Fruit fly (Drosophila melanogaster) whole organism, embryonic: ENCODE data around the gene dmGlut.

ENCODE experiments used
- Ada2b ChIP-seq: fragments of 200-800 bp; sonication (Bioruptor generic); IDR thresholded peaks from 2 replicates; pipeline ENCODE4 v1.3.6; 2022; ENCODE audit warnings: missing biosample characterization, missing genetic modification characterization
- Bdp1 ChIP-seq: fragments of 200-800 bp; sonication (Bioruptor generic); optimal IDR thresholded peaks from 3 replicates; lab custom pipeline; 2016; ENCODE audit warnings: missing biosample characterization, missing genetic modification characterization
- Bgb ChIP-seq: fragments of 200-800 bp; sonication (Bioruptor generic); IDR thresholded peaks from 2 replicates; pipeline ENCODE4 v1.3.6; 2022; ENCODE audit warnings: missing biosample characterization, missing genetic modification characterization; ENCODE audit not compliant: partially characterized antibody
- Blimp-1 ChIP-seq: fragments of 200-800 bp; sonication (Bioruptor generic); optimal IDR thresholded peaks from 3 replicates; lab custom pipeline; 2018; ENCODE audit warnings: missing biosample characterization, missing genetic modification characterization, mild to moderate bottlenecking, moderate library complexity, missing genetic modification reagents
- CG10431 ChIP-seq: fragments of 200-800 bp; sonication (Bioruptor generic); optimal IDR thresholded peaks from 3 replicates; lab custom pipeline; 2018; ENCODE audit warnings: missing biosample characterization, mild to moderate bottlenecking, missing genetic modification characterization
- CG1233 ChIP-seq: fragments of 200-800 bp; sonication (Bioruptor generic); optimal IDR thresholded peaks from 4 replicates; lab custom pipeline; 2018; ENCODE audit warnings: missing biosample characterization, mild to moderate bottlenecking, missing genetic modification characterization
- CG12942 ChIP-seq: fragments of 200-800 bp; sonication (Bioruptor generic); optimal IDR thresholded peaks from 3 replicates; lab custom pipeline; 2016; ENCODE audit warnings: missing biosample characterization, missing genetic modification characterization
- CG13123 ChIP-seq: fragments of 200-800 bp; sonication (Bioruptor generic); optimal IDR thresholded peaks from 2 replicates; lab custom pipeline; 2016; ENCODE audit warnings: missing biosample characterization, missing genetic modification characterization
- CG15514 ChIP-seq: fragments of 200-800 bp; sonication (Bioruptor generic); optimal IDR thresholded peaks from 3 replicates; lab custom pipeline; 2017; ENCODE audit warnings: missing biosample characterization, missing genetic modification characterization, mild to moderate bottlenecking, moderate library complexity, missing genetic modification reagents
- CG1603 ChIP-seq: fragments of 200-800 bp; sonication (Bioruptor generic); optimal IDR thresholded peaks from 2 replicates; lab custom pipeline; 2019; ENCODE audit warnings: missing biosample characterization, mild to moderate bottlenecking, missing genetic modification characterization, moderate library complexity
- CG16815 ChIP-seq: fragments of 200-800 bp; sonication (Bioruptor generic); optimal IDR thresholded peaks from 3 replicates; lab custom pipeline; 2017; ENCODE audit warnings: missing biosample characterization, mild to moderate bottlenecking, missing genetic modification characterization
- CG16863 ChIP-seq: fragments of 200-800 bp; sonication (Bioruptor generic); optimal IDR thresholded peaks from 3 replicates; lab custom pipeline; 2016; ENCODE audit warnings: missing biosample characterization, missing genetic modification characterization
- CG3281 ChIP-seq: fragments of 200-800 bp; sonication (Bioruptor generic); optimal IDR thresholded peaks from 3 replicates; lab custom pipeline; 2017; ENCODE audit warnings: missing biosample characterization, mild to moderate bottlenecking, missing genetic modification characterization
- CG33213 ChIP-seq: fragments of 200-800 bp; sonication (Bioruptor generic); optimal IDR thresholded peaks from 3 replicates; lab custom pipeline; 2016; ENCODE audit warnings: missing biosample characterization, missing genetic modification characterization
- CG6254 ChIP-seq: fragments of 200-800 bp; sonication (Bioruptor generic); optimal IDR thresholded peaks from 3 replicates; lab custom pipeline; 2017; ENCODE audit warnings: mild to moderate bottlenecking, missing biosample characterization, missing genetic modification reagents, missing genetic modification characterization
- CG6272 ChIP-seq: fragments of 200-800 bp; sonication (Bioruptor generic); IDR thresholded peaks from 2 replicates; pipeline ENCODE4 v1.3.6; 2022; ENCODE audit warnings: missing biosample characterization, missing genetic modification characterization
- CG6683 ChIP-seq: fragments of 200-800 bp; sonication (Bioruptor generic); optimal IDR thresholded peaks from 2 replicates; lab custom pipeline; 2017; ENCODE audit warnings: missing biosample characterization, mild to moderate bottlenecking, missing genetic modification characterization, missing genetic modification reagents
- CG6791 ChIP-seq: fragments of 200-800 bp; sonication (Bioruptor generic); IDR thresholded peaks from 3 replicates; pipeline ENCODE4 v1.3.6; 2022; ENCODE audit warnings: missing biosample characterization, missing genetic modification characterization; ENCODE audit not compliant: partially characterized antibody
- CG8281 ChIP-seq: fragments of 200-800 bp; sonication (Bioruptor generic); optimal IDR thresholded peaks from 2 replicates; lab custom pipeline; 2018; ENCODE audit warnings: missing biosample characterization, mild to moderate bottlenecking, missing genetic modification characterization, moderate library complexity
- CG9876 ChIP-seq: fragments of 200-800 bp; sonication (Bioruptor generic); optimal IDR thresholded peaks from 2 replicates; lab custom pipeline; 2016; ENCODE audit warnings: missing biosample characterization, missing genetic modification characterization
- Dp ChIP-seq: fragments of 200-800 bp; sonication (Bioruptor generic); optimal IDR thresholded peaks from 2 replicates; lab custom pipeline; 2018; ENCODE audit warnings: missing biosample characterization, mild to moderate bottlenecking, missing genetic modification characterization, moderate library complexity
- Hand ChIP-seq: fragments of 200-800 bp; sonication (Bioruptor generic); optimal IDR thresholded peaks from 2 replicates; lab custom pipeline; 2017; ENCODE audit warnings: mild to moderate bottlenecking, missing biosample characterization, missing genetic modification reagents, missing genetic modification characterization
- Hmx ChIP-seq: fragments of 200-800 bp; sonication (Bioruptor generic); optimal IDR thresholded peaks from 2 replicates; lab custom pipeline; 2016; ENCODE audit warnings: missing biosample characterization, missing genetic modification characterization
- Lhr ChIP-seq: fragments of 200-800 bp; sonication (Bioruptor generic); optimal IDR thresholded peaks from 3 replicates; lab custom pipeline; 2017; ENCODE audit warnings: mild to moderate bottlenecking, missing biosample characterization, missing genetic modification reagents, missing genetic modification characterization
- Med ChIP-seq: fragments of 200-800 bp; sonication (Bioruptor generic); peaks from one replicate; lab custom pipeline; 2016; ENCODE audit warnings: missing biosample characterization, missing genetic modification characterization, mild to moderate bottlenecking, inconsistent platforms, moderate library complexity
- Mes4 ChIP-seq: fragments of 200-800 bp; sonication (Bioruptor generic); optimal IDR thresholded peaks from 2 replicates; lab custom pipeline; 2016; ENCODE audit warnings: missing biosample characterization, missing genetic modification characterization
- NFAT ChIP-seq: fragments of 200-800 bp; sonication (Bioruptor generic); IDR thresholded peaks from 2 replicates; pipeline ENCODE4 v1.3.6; 2022; ENCODE audit warnings: missing biosample characterization, missing genetic modification characterization
- Oli ChIP-seq: fragments of 200-800 bp; sonication (Bioruptor generic); optimal IDR thresholded peaks from 2 replicates; lab custom pipeline; 2018; ENCODE audit warnings: missing biosample characterization, mild to moderate bottlenecking, missing genetic modification characterization, moderate library complexity
- Sry-β ChIP-seq: fragments of 200-800 bp; sonication (Bioruptor generic); optimal IDR thresholded peaks from 2 replicates; lab custom pipeline; 2018; ENCODE audit warnings: missing biosample characterization, mild to moderate bottlenecking, missing genetic modification characterization, moderate library complexity
- aop ChIP-seq: fragments of 200-800 bp; sonication (Bioruptor generic); IDR thresholded peaks from 2 replicates; pipeline ENCODE4 v1.3.6; 2022; ENCODE audit warnings: missing biosample characterization, missing genetic modification characterization
- ase ChIP-seq: fragments of 200-800 bp; sonication (Bioruptor generic); IDR thresholded peaks from 3 replicates; pipeline ENCODE4 v1.3.6; 2022; ENCODE audit warnings: missing biosample characterization, missing genetic modification characterization
- chm ChIP-seq: fragments of 200-800 bp; sonication (Bioruptor generic); IDR thresholded peaks from 2 replicates; pipeline ENCODE4 v1.3.6; 2022; ENCODE audit warnings: missing biosample characterization, missing genetic modification characterization
- ci ChIP-seq: fragments of 200-800 bp; sonication (Bioruptor generic); IDR thresholded peaks from 3 replicates; pipeline ENCODE4 v1.3.6; 2022; ENCODE audit warnings: missing biosample characterization, missing genetic modification characterization
- gcm ChIP-seq: fragments of 200-800 bp; sonication (Bioruptor generic); optimal IDR thresholded peaks from 2 replicates; lab custom pipeline; 2019; ENCODE audit warnings: missing biosample characterization, mild to moderate bottlenecking, missing genetic modification characterization, moderate library complexity
- kni ChIP-seq: fragments of 200-800 bp; sonication (Bioruptor generic); optimal IDR thresholded peaks from 3 replicates; lab custom pipeline; 2017; ENCODE audit warnings: mild to moderate bottlenecking, missing biosample characterization, missing genetic modification reagents, missing genetic modification characterization
- knrl ChIP-seq: fragments of 200-800 bp; sonication (Bioruptor generic); IDR thresholded peaks from 3 replicates; pipeline ENCODE4 v1.3.6; 2022; ENCODE audit warnings: missing biosample characterization, missing genetic modification characterization; ENCODE audit not compliant: partially characterized antibody
- lola ChIP-seq, 3 experiments: fragments of >200 bp in 2 of 3; fragments of 200-800 bp in 1 of 3; sonication (Bioruptor generic) in 1 of 3; optimal IDR thresholded peaks; 2 replicates each; lab custom pipeline; 2017 to 2019; ENCODE audit warnings: missing biosample characterization in 3 of 3, missing genetic modification characterization in 3 of 3, mild to moderate bottlenecking in 1 of 3, moderate library complexity in 1 of 3
- nau ChIP-seq: fragments of 200-800 bp; sonication (Bioruptor generic); optimal IDR thresholded peaks from 3 replicates; lab custom pipeline; 2017; ENCODE audit warnings: missing biosample characterization, mild to moderate bottlenecking, missing genetic modification characterization, missing genetic modification reagents
- oc ChIP-seq: fragments of 200-800 bp; sonication (Bioruptor generic); optimal IDR thresholded peaks from 2 replicates; lab custom pipeline; 2018; ENCODE audit warnings: missing biosample characterization, mild to moderate bottlenecking, missing genetic modification characterization, moderate library complexity
- odd ChIP-seq: fragments of 200-800 bp; sonication (Bioruptor generic); optimal IDR thresholded peaks from 2 replicates; lab custom pipeline; 2017; ENCODE audit warnings: missing biosample characterization, mild to moderate bottlenecking, missing genetic modification characterization
- psq ChIP-seq: fragments of 200-800 bp; sonication (Bioruptor generic); optimal IDR thresholded peaks from 2 replicates; lab custom pipeline; 2017; ENCODE audit warnings: missing biosample characterization, missing genetic modification characterization
- sens-2 ChIP-seq: fragments of 200-800 bp; sonication (Bioruptor generic); IDR thresholded peaks from 2 replicates; pipeline ENCODE4 v1.3.6; 2022; ENCODE audit warnings: missing biosample characterization, missing genetic modification characterization
- shn ChIP-seq: fragments of 200-800 bp; sonication (Bioruptor generic); optimal IDR thresholded peaks from 3 replicates; lab custom pipeline; 2016; ENCODE audit warnings: missing biosample characterization, missing genetic modification characterization
- stc ChIP-seq: fragments of 200-800 bp; sonication (Bioruptor generic); IDR thresholded peaks from 2 replicates; pipeline ENCODE4 v1.3.6; 2022; ENCODE audit warnings: missing biosample characterization, missing genetic modification characterization
- sug ChIP-seq: fragments of 200-800 bp; optimal IDR thresholded peaks from 2 replicates; lab custom pipeline; 2019; ENCODE audit warnings: missing biosample characterization, mild to moderate bottlenecking, missing genetic modification characterization, moderate library complexity
- twi ChIP-seq: fragments of 200-800 bp; optimal IDR thresholded peaks from 2 replicates; lab custom pipeline; 2019; ENCODE audit warnings: missing biosample characterization, mild to moderate bottlenecking, missing genetic modification characterization, moderate library complexity
- unc-4 ChIP-seq: fragments of 200-800 bp; sonication (Bioruptor generic); IDR thresholded peaks from 2 replicates; pipeline ENCODE4 v1.3.6; 2022; ENCODE audit warnings: missing biosample characterization, missing genetic modification characterization; ENCODE audit not compliant: partially characterized antibody
- vnd ChIP-seq: fragments of 200-800 bp; sonication (Bioruptor generic); IDR thresholded peaks from 3 replicates; pipeline ENCODE4 v1.3.6; 2022; ENCODE audit warnings: missing biosample characterization, missing genetic modification characterization; ENCODE audit not compliant: partially characterized antibody

The dmGlut gene

dm6 chr2L:12004211-12004979, 22.8 kb upstream of the dmGlut start (continued):
- peak; percentile 69 for TF ChIP-seq CG6683 (GFP tag; lab: Kevin White, UChicago)
- peak; percentile 39 for TF ChIP-seq Dp (GFP tag; lab: Kevin White, UChicago)
- TF ChIP-seq Blimp-1, result peak; percentile 47
- peak; percentile 9 for TF ChIP-seq psq (GFP tag; lab: Kevin White, UChicago)
- peak; percentile 68 for TF ChIP-seq CG3281 (GFP tag; lab: Kevin White, UChicago)
- TF ChIP-seq CG6254 (GFP tag; lab: Kevin White, UChicago), result peak; percentile 58
- no peak for TF ChIP-seq aop (GFP tag; lab: Robert Waterston, UW)
- TF ChIP-seq sug (tag; lab: Kevin White, UChicago), result peak; percentile 85
- peak; percentile 93 for TF ChIP-seq Med (GFP tag; lab: Kevin White, UChicago)
- TF ChIP-seq Oli, result no peak
- no peak for TF ChIP-seq Lhr (GFP tag; lab: Kevin White, UChicago)
- TF ChIP-seq knrl (GFP tag; lab: Robert Waterston, UW), result no peak
- peak; percentile 89 for TF ChIP-seq odd
- no peak for TF ChIP-seq vnd (GFP tag; lab: Robert Waterston, UW)
- TF ChIP-seq Hmx, result no peak
- TF ChIP-seq sens-2 (GFP tag; lab: Robert Waterston, UW), result no peak
- peak; percentile 63 for TF ChIP-seq Mes4 (GFP tag; lab: Kevin White, UChicago)
- TF ChIP-seq NFAT (GFP tag; lab: Robert Waterston, UW), result no peak
- TF ChIP-seq CG33213 (GFP tag; lab: Kevin White, UChicago), result peak; percentile 49
- no peak for TF ChIP-seq unc-4 (GFP tag; lab: Robert Waterston, UW)
- TF ChIP-seq CG6791 (GFP tag; lab: Robert Waterston, UW), result no peak
- TF ChIP-seq CG16863 (GFP tag; lab: Kevin White, UChicago), result peak; percentile 63
- peak; percentile 47 for TF ChIP-seq Bdp1 (GFP tag; lab: Kevin White, UChicago)
- TF ChIP-seq kni (GFP tag; lab: Kevin White, UChicago), result peak; percentile 88
- TF ChIP-seq CG1233 (GFP tag; lab: Kevin White, UChicago), result peak; percentile 75
- TF ChIP-seq twi (tag; lab: Kevin White, UChicago), result peak; percentile 26
- TF ChIP-seq CG9876 (GFP tag; lab: Kevin White, UChicago), result peak; percentile 21
- TF ChIP-seq CG16815 (GFP tag; lab: Kevin White, UChicago), result no peak
- no peak for TF ChIP-seq Bgb (GFP tag; lab: Robert Waterston, UW)
- peak in 1 of 3 experiments; percentile 73 for TF ChIP-seq lola (GFP tag; optimal IDR thresholded peaks at IDR 0.05; lab: Kevin White, UChicago)
- TF ChIP-seq Hand (GFP tag; lab: Kevin White, UChicago), result no peak
- TF ChIP-seq ci, result no peak
- TF ChIP-seq stc (GFP tag; lab: Robert Waterston, UW), result no peak
- TF ChIP-seq oc (tag; lab: Kevin White, UChicago), result no peak
- no peak for TF ChIP-seq Ada2b (GFP tag; lab: Robert Waterston, UW)
- peak; percentile 6 for TF ChIP-seq CG12942 (GFP tag; lab: Kevin White, UChicago)
- TF ChIP-seq nau (GFP tag; lab: Kevin White, UChicago), result peak; percentile 83
- TF ChIP-seq shn (GFP tag; lab: Kevin White, UChicago), result no peak
- peak; percentile 68 for TF ChIP-seq gcm (GFP tag; lab: Kevin White, UChicago)
- peak; percentile 42 for TF ChIP-seq Sry-β (GFP tag; lab: Kevin White, UChicago)
- TF ChIP-seq CG10431 (GFP tag; lab: Kevin White, UChicago), result peak; percentile 96
- TF ChIP-seq ase (GFP tag; lab: Robert Waterston, UW), result no peak
- TF ChIP-seq CG13123, result peak; percentile 76
- TF ChIP-seq CG15514 (GFP tag; lab: Kevin White, UChicago), result peak; percentile 29
- TF ChIP-seq chm, result no peak
- no peak for TF ChIP-seq CG6272 (GFP tag; lab: Robert Waterston, UW)
- TF ChIP-seq CG8281 (tag; lab: Kevin White, UChicago), result peak; percentile 33
- TF ChIP-seq CG1603 (tag; lab: Kevin White, UChicago), result peak; percentile 77
